Fruit fly (Drosophila melanogaster) whole organism, embryonic: ENCODE data around the gene Hsp70Ab.
A peak's percentile ranks its signal among the peaks of the same experiment; 100 is the strongest.

Source experiments
- ATbp ChIP-seq: fragments of 200-800 bp; sonication (Bioruptor generic); optimal IDR thresholded peaks from 2 replicates; lab custom pipeline; 2017; ENCODE audit warnings: missing biosample characterization, mild to moderate bottlenecking, missing genetic modification characterization, missing genetic modification reagents
- Asciz ChIP-seq: fragments of 200-800 bp; sonication (Bioruptor generic); optimal IDR thresholded peaks from 2 replicates; lab custom pipeline; 2017; ENCODE audit warnings: missing biosample characterization, mild to moderate bottlenecking, missing genetic modification characterization, missing genetic modification reagents
- B-H2 ChIP-seq: fragments of 200-800 bp; sonication (Bioruptor generic); optimal IDR thresholded peaks from 2 replicates; lab custom pipeline; 2018; ENCODE audit warnings: missing biosample characterization, mild to moderate bottlenecking, missing genetic modification characterization
- CG11398 ChIP-seq: fragments of 200-800 bp; sonication (Bioruptor generic); optimal IDR thresholded peaks from 2 replicates; lab custom pipeline; 2016; ENCODE audit warnings: missing biosample characterization, missing genetic modification characterization
- CG11560 ChIP-seq: fragments of 200-800 bp; sonication (Bioruptor generic); IDR thresholded peaks from 3 replicates; pipeline ENCODE4 v1.3.6; 2022; ENCODE audit warnings: missing biosample characterization, missing genetic modification characterization
- CG12219 ChIP-seq: fragments of 200-800 bp; sonication (Bioruptor generic); optimal IDR thresholded peaks from 3 replicates; lab custom pipeline; 2018; ENCODE audit warnings: missing biosample characterization, mild to moderate bottlenecking, missing genetic modification characterization
- CG12769 ChIP-seq: fragments of 200-800 bp; sonication (Bioruptor generic); optimal IDR thresholded peaks from 2 replicates; lab custom pipeline; 2019; ENCODE audit warnings: missing biosample characterization, mild to moderate bottlenecking, missing genetic modification characterization, moderate library complexity
- CG1792 ChIP-seq: fragments of 200-800 bp; sonication (Bioruptor generic); optimal IDR thresholded peaks from 2 replicates; lab custom pipeline; 2016; ENCODE audit warnings: missing biosample characterization, missing genetic modification characterization
- CG31441 ChIP-seq: fragments of 200-800 bp; sonication (Bioruptor generic); IDR thresholded peaks from 2 replicates; pipeline ENCODE4 v1.3.6; 2022; ENCODE audit warnings: missing biosample characterization, missing genetic modification characterization
- CG4730 ChIP-seq: fragments of 200-800 bp; sonication (Bioruptor generic); IDR thresholded peaks from 2 replicates; pipeline ENCODE4 v1.3.6; 2022; ENCODE audit warnings: missing biosample characterization, missing genetic modification characterization
- CG6854 ChIP-seq: fragments of 200-800 bp; sonication (Bioruptor generic); optimal IDR thresholded peaks from 3 replicates; lab custom pipeline; 2017; ENCODE audit warnings: missing biosample characterization, mild to moderate bottlenecking, missing genetic modification characterization
- CrebB ChIP-seq: fragments of 200-800 bp; sonication (Bioruptor generic); optimal IDR thresholded peaks from 3 replicates; lab custom pipeline; 2018; ENCODE audit warnings: missing biosample characterization, mild to moderate bottlenecking, missing genetic modification characterization
- D ChIP-seq, 2 experiments: fragments of 200-800 bp in 1 of 2; fragments of >200 bp in 1 of 2; sonication (Bioruptor generic) in 1 of 2; optimal IDR thresholded peaks; 2 replicates in 1 of 2; 3 replicates in 1 of 2; lab custom pipeline; 2017; ENCODE audit warnings: mild to moderate bottlenecking in 1 of 2, missing biosample characterization in 1 of 2, missing genetic modification characterization in 1 of 2, missing genetic modification reagents in 1 of 2
- D19A ChIP-seq: fragments of 200-800 bp; optimal IDR thresholded peaks from 3 replicates; lab custom pipeline; 2019; ENCODE audit warnings: missing biosample characterization, mild to moderate bottlenecking, missing genetic modification characterization, moderate library complexity
- Dbx ChIP-seq: fragments of 200-800 bp; sonication (Bioruptor generic); IDR thresholded peaks from 3 replicates; pipeline ENCODE4 v1.3.6; 2022; ENCODE audit warnings: missing biosample characterization, missing genetic modification characterization
- Dek ChIP-seq: fragments of 200-800 bp; sonication (Bioruptor generic); optimal IDR thresholded peaks from 3 replicates; lab custom pipeline; 2019; ENCODE audit warnings: missing biosample characterization, mild to moderate bottlenecking, missing genetic modification characterization, moderate library complexity
- Dip2 ChIP-seq: fragments of 200-800 bp; sonication (Bioruptor generic); IDR thresholded peaks from 2 replicates; pipeline ENCODE4 v1.3.6; 2022; ENCODE audit warnings: missing biosample characterization, missing genetic modification characterization
- Ets97D ChIP-seq: fragments of 200-800 bp; sonication (Bioruptor generic); optimal IDR thresholded peaks from 3 replicates; lab custom pipeline; 2016; ENCODE audit warnings: missing biosample characterization, missing genetic modification characterization
- Fer2 ChIP-seq: fragments of 200-800 bp; sonication (Bioruptor generic); optimal IDR thresholded peaks from 2 replicates; lab custom pipeline; 2018; ENCODE audit warnings: missing biosample characterization, mild to moderate bottlenecking, missing genetic modification characterization, moderate library complexity
- Jarid2 ChIP-seq: fragments of 200-800 bp; sonication (Bioruptor generic); optimal IDR thresholded peaks from 3 replicates; lab custom pipeline; 2017; ENCODE audit warnings: mild to moderate bottlenecking, missing biosample characterization, missing genetic modification reagents, missing genetic modification characterization
- Kr ChIP-seq: fragments of 200-800 bp; sonication (Bioruptor generic); optimal IDR thresholded peaks from 2 replicates; lab custom pipeline; 2017; ENCODE audit warnings: missing biosample characterization, mild to moderate bottlenecking, missing genetic modification characterization
- Mad ChIP-seq: fragments of 200-800 bp; sonication (Bioruptor generic); optimal IDR thresholded peaks from 2 replicates; lab custom pipeline; 2016; ENCODE audit warnings: missing biosample characterization, missing genetic modification characterization
- Neu2 ChIP-seq: fragments of 200-800 bp; sonication (Bioruptor generic); optimal IDR thresholded peaks from 3 replicates; lab custom pipeline; 2016; ENCODE audit warnings: missing biosample characterization, missing genetic modification characterization, borderline replicate concordance
- Oli ChIP-seq: fragments of 200-800 bp; sonication (Bioruptor generic); optimal IDR thresholded peaks from 2 replicates; lab custom pipeline; 2018; ENCODE audit warnings: missing biosample characterization, mild to moderate bottlenecking, missing genetic modification characterization, moderate library complexity
- Opbp ChIP-seq: fragments of 200-800 bp; sonication (Bioruptor generic); IDR thresholded peaks from 3 replicates; pipeline ENCODE4 v1.3.6; 2022; ENCODE audit warnings: missing biosample characterization, missing genetic modification characterization; ENCODE audit not compliant: partially characterized antibody
- PHDP ChIP-seq: fragments of 200-800 bp; sonication (Bioruptor generic); optimal IDR thresholded peaks from 3 replicates; lab custom pipeline; 2018; ENCODE audit warnings: missing biosample characterization, mild to moderate bottlenecking, missing genetic modification characterization, moderate library complexity
- ab ChIP-seq: fragments of 200-800 bp; sonication (Bioruptor generic); optimal IDR thresholded peaks from 2 replicates; lab custom pipeline; 2016; ENCODE audit warnings: missing biosample characterization, missing genetic modification characterization
- al ChIP-seq: fragments of 200-800 bp; sonication (Bioruptor generic); IDR thresholded peaks from 2 replicates; pipeline ENCODE4 v1.3.6; 2022; ENCODE audit warnings: missing biosample characterization, missing genetic modification characterization
- ato ChIP-seq: fragments of 200-800 bp; sonication (Bioruptor generic); IDR thresholded peaks from 2 replicates; pipeline ENCODE4 v1.3.6; 2022; ENCODE audit warnings: missing biosample characterization, missing genetic modification characterization; ENCODE audit not compliant: partially characterized antibody
- bowl ChIP-seq: fragments of 200-800 bp; sonication (Bioruptor generic); IDR thresholded peaks from 2 replicates; pipeline ENCODE4 v1.3.6; 2022; ENCODE audit warnings: missing biosample characterization, missing genetic modification characterization
- bsh ChIP-seq, 2 experiments: fragments of 200-800 bp; sonication (Bioruptor generic); optimal IDR thresholded peaks; 2 replicates each; lab custom pipeline; 2017 to 2018; ENCODE audit warnings: mild to moderate bottlenecking in 2 of 2, missing biosample characterization in 2 of 2, missing genetic modification characterization in 2 of 2, moderate library complexity in 1 of 2
- ci ChIP-seq: fragments of 200-800 bp; sonication (Bioruptor generic); IDR thresholded peaks from 3 replicates; pipeline ENCODE4 v1.3.6; 2022; ENCODE audit warnings: missing biosample characterization, missing genetic modification characterization
- dm ChIP-seq: fragments of 200-800 bp; sonication (Bioruptor generic); optimal IDR thresholded peaks from 3 replicates; lab custom pipeline; 2016; ENCODE audit warnings: missing biosample characterization, missing genetic modification characterization
- jumu ChIP-seq: fragments of 200-800 bp; sonication (Bioruptor generic); optimal IDR thresholded peaks from 3 replicates; lab custom pipeline; 2016; ENCODE audit warnings: missing biosample characterization, missing genetic modification characterization
- kah ChIP-seq: fragments of 200-800 bp; sonication (Bioruptor generic); optimal IDR thresholded peaks from 2 replicates; lab custom pipeline; 2018; ENCODE audit warnings: missing biosample characterization, mild to moderate bottlenecking, missing genetic modification characterization
- klu ChIP-seq: fragments of 200-800 bp; sonication (Bioruptor generic); IDR thresholded peaks from 2 replicates; pipeline ENCODE4 v1.3.6; 2022; ENCODE audit warnings: missing biosample characterization, missing genetic modification characterization
- lbe ChIP-seq: fragments of 200-800 bp; sonication (Bioruptor generic); optimal IDR thresholded peaks from 2 replicates; lab custom pipeline; 2016; ENCODE audit warnings: missing biosample characterization, mild to moderate bottlenecking, missing genetic modification characterization
- lov ChIP-seq, 2 experiments: fragments of 200-800 bp in 1 of 2; fragments of >200 bp in 1 of 2; sonication (Bioruptor generic) in 1 of 2; IDR thresholded peaks in 1 of 2; optimal IDR thresholded peaks in 1 of 2; 2 replicates in 1 of 2; 3 replicates in 1 of 2; pipeline versions ENCODE4 v1.3.6 to Lab custom; 2017 to 2022; ENCODE audit warnings: missing biosample characterization in 1 of 2, missing genetic modification characterization in 1 of 2
- onecut ChIP-seq: fragments of 200-800 bp; sonication (Bioruptor generic); IDR thresholded peaks from 2 replicates; pipeline ENCODE4 v1.3.6; 2022; ENCODE audit warnings: missing biosample characterization, missing genetic modification characterization
- pb ChIP-seq: fragments of 200-800 bp; sonication (Bioruptor generic); optimal IDR thresholded peaks from 3 replicates; lab custom pipeline; 2016; ENCODE audit warnings: missing biosample characterization, missing genetic modification characterization
- peb ChIP-seq: fragments of 200-800 bp; sonication (Bioruptor generic); IDR thresholded peaks from 2 replicates; pipeline ENCODE4 v1.3.6; 2022; ENCODE audit warnings: missing biosample characterization, missing genetic modification characterization
- ranshi ChIP-seq: fragments of 200-800 bp; sonication (Bioruptor generic); IDR thresholded peaks from 2 replicates; pipeline ENCODE4 v1.3.6; 2022; ENCODE audit warnings: missing biosample characterization, missing genetic modification characterization
- repo ChIP-seq: fragments of 200-800 bp; sonication (Bioruptor generic); optimal IDR thresholded peaks from 2 replicates; lab custom pipeline; 2016; ENCODE audit warnings: missing biosample characterization, missing genetic modification characterization
- rib ChIP-seq: fragments of 200-800 bp; sonication (Bioruptor generic); IDR thresholded peaks from 2 replicates; pipeline ENCODE4 v1.3.6; 2022; ENCODE audit warnings: missing biosample characterization, missing genetic modification characterization
- sc ChIP-seq, 3 experiments: fragments of >200 bp in 2 of 3; fragments of 200-800 bp in 1 of 3; sonication (Bioruptor generic) in 1 of 3; optimal IDR thresholded peaks; 2 replicates in 2 of 3; 3 replicates in 1 of 3; lab custom pipeline; 2017; ENCODE audit warnings: mild to moderate bottlenecking in 1 of 3, missing biosample characterization in 1 of 3, missing genetic modification characterization in 1 of 3, missing genetic modification reagents in 1 of 3
- scrt ChIP-seq: fragments of 200-800 bp; sonication (Bioruptor generic); optimal IDR thresholded peaks from 2 replicates; lab custom pipeline; 2018; ENCODE audit warnings: missing biosample characterization, mild to moderate bottlenecking, missing genetic modification characterization, moderate library complexity
- vvl ChIP-seq: fragments of 200-800 bp; sonication (Bioruptor generic); IDR thresholded peaks from 2 replicates; pipeline ENCODE4 v1.3.6; 2022; ENCODE audit warnings: missing biosample characterization, missing genetic modification characterization
- zfh2 ChIP-seq: fragments of 200-800 bp; sonication (Bioruptor generic); optimal IDR thresholded peaks from 2 replicates; lab custom pipeline; 2016; ENCODE audit warnings: missing biosample characterization, missing genetic modification characterization

The Hsp70Ab gene

dm6 chr3R:12010202-12010824, 52.0 kb downstream of the Hsp70Ab start, which contains the start of the genes KLHL18 and GCC185 (continued):
- TF ChIP-seq sc (optimal IDR thresholded peaks at IDR 0.05; lab: Kevin White, UChicago) (no peak), sc (GFP tag; optimal IDR thresholded peaks at IDR 0.05; lab: Kevin White, UChicago) (peak; percentile 57), B-H2 (peak; percentile 74), bowl (GFP tag; lab: Robert Waterston, UW) (no peak), ci (GFP tag; lab: Robert Waterston, UW) (no peak), PHDP (tag; lab: Kevin White, UChicago) (no peak), Dek (tag; lab: Kevin White, UChicago) (peak; percentile 73), klu (GFP tag; lab: Robert Waterston, UW) (peak; percentile 76; the same call in 1 of the 2 replicates), CG6854 (GFP tag; lab: Kevin White, UChicago) (no peak), CG11560 (peak; percentile 49; the same call in 1 of the 3 replicates), Asciz (GFP tag; lab: Kevin White, UChicago) (no peak), Opbp (GFP tag; lab: Robert Waterston, UW) (peak; percentile 69; the same call in 2 of the 3 replicates), Oli (peak; percentile 63), jumu (peak; percentile 66), pb (GFP tag; lab: Kevin White, UChicago) (no peak), Kr (GFP tag; lab: Kevin White, UChicago) (no peak), lov (optimal IDR thresholded peaks at IDR 0.05; lab: Kevin White, UChicago) (no peak), lov (GFP tag; IDR thresholded peaks at IDR 0.05; lab: Robert Waterston, UW) (no peak), CG12219 (no peak), rib (no peak), Dip2 (GFP tag; lab: Robert Waterston, UW) (peak; percentile 36; the same call in 1 of the 2 replicates), ato (GFP tag; lab: Robert Waterston, UW) (0 out of 2 replicates have a peak, but pooled peaks have one; percentile 15), repo (GFP tag; lab: Kevin White, UChicago) (no peak), peb (GFP tag; lab: Robert Waterston, UW) (peak; percentile 42; the same call in 1 of the 2 replicates), kah (GFP tag; lab: Kevin White, UChicago) (no peak), Mad (GFP tag; lab: Kevin White, UChicago) (peak; percentile 65), zfh2 (GFP tag; lab: Kevin White, UChicago) (peak; percentile 81), D19A (tag; lab: Kevin White, UChicago) (peak; percentile 61), CG12769 (tag; lab: Kevin White, UChicago) (no peak), ATbp (GFP tag; lab: Kevin White, UChicago) (no peak), CG31441 (no peak; the same call in 1 of the 2 replicates), vvl (GFP tag; lab: Robert Waterston, UW) (peak; percentile 73), Neu2 (GFP tag; lab: Kevin White, UChicago) (no peak), ab (GFP tag; lab: Kevin White, UChicago) (no peak), scrt (GFP tag; lab: Kevin White, UChicago) (peak; percentile 52), CG1792 (GFP tag; lab: Kevin White, UChicago) (peak; percentile 54), Fer2 (tag; lab: Kevin White, UChicago) (peak; percentile 69), onecut (GFP tag; lab: Robert Waterston, UW) (no peak), lbe (GFP tag; lab: Kevin White, UChicago) (no peak), Dbx (GFP tag; lab: Robert Waterston, UW) (peak; percentile 88; the same call in 2 of the 3 replicates), CG4730 (GFP tag; lab: Robert Waterston, UW) (peak; percentile 56; the same call in 1 of the 2 replicates), ranshi (GFP tag; lab: Robert Waterston, UW) (peak; percentile 76; the same call in 1 of the 2 replicates), al (GFP tag; lab: Robert Waterston, UW) (peak; percentile 83), bsh (GFP tag; optimal IDR thresholded peaks at IDR 0.05; lab: Kevin White, UChicago) (peak in 1 of 2 experiments; percentile 61), Ets97D (peak; percentile 34), CrebB (tag; lab: Kevin White, UChicago) (no peak), D (optimal IDR thresholded peaks at IDR 0.05; lab: Kevin White, UChicago) (no peak), D (GFP tag; optimal IDR thresholded peaks at IDR 0.05; lab: Kevin White, UChicago) (peak; percentile 33), Jarid2 (GFP tag; lab: Kevin White, UChicago) (peak; percentile 34), CG11398 (no peak), dm (GFP tag; lab: Kevin White, UChicago) (peak; percentile 20)
